Fruit fly (Drosophila melanogaster) whole organism, prepupa: ENCODE data around the gene CG12986.

Experiments
- Hr39 ChIP-seq: fragments of 200-800 bp; sonication (Bioruptor generic); optimal IDR thresholded peaks from 2 replicates; lab custom pipeline; 2016; ENCODE audit warnings: missing biosample characterization, missing genetic modification characterization
- ss ChIP-seq, 2 experiments: fragments of 200-800 bp; sonication (Bioruptor generic); optimal IDR thresholded peaks; 2 replicates in 1 of 2; 3 replicates in 1 of 2; lab custom pipeline; 2017 to 2018; ENCODE audit warnings: mild to moderate bottlenecking in 2 of 2, missing biosample characterization in 2 of 2, missing genetic modification characterization in 2 of 2, moderate library complexity in 1 of 2

DNA sequence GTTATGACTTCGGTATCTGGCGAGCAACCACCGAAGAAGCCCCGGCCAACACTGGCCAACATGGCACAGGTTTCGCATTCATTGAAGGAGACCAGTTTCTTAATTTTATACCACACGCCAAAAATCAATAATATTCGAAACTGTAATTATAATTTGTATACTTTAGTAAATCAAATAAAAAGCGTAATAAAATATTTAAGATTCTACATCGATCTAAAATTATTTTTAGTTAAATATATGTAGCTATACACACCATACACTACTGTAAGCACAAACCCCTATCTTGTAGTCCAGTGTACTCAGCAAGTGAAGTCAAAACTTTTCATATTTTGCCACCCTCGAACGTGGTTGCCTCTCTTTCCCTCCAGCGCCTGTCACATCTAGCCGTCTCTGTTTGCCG lies 37.4 kb downstream of the CG12986 start:
- TF ChIP-seq Hr39 (GFP tag; lab: Kevin White, UChicago) (no peak), ss (GFP tag; optimal IDR thresholded peaks at IDR 0.05; lab: Kevin White, UChicago) (no peak)
